Worm (Caenorhabditis elegans): ENCODE data around the gene C18B2.2.

C18B2.2 gene

DNA sequence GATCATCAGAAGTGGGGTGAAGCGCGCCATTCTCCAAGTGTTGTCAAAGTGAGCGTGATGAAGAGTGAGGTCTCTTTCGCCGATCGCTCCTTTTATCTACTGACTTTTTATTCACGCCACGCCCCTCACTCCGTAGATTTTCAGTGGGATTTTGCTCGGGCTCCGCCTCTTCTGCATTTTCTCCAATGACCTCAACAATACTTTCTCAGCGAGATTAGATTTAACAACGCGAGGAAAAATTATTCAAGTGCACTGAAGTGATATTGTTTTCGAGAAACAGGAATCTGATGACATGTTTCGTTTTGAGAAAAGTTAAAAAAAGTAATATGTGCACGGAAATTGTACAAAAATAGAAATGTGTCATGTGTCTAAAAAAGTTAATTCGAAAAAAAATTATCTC lies 45.6 kb downstream of the C18B2.2 start, which contains the start of gene snet-1:
TSS of gene snet-1 (minus strand) at position 101 of the 400 bp plus-strand sequence.
- no peak for TF ChIP-seq sea-1 (GFP tag; conservative IDR thresholded peaks at IDR 0.05)
- no peak for TF ChIP-seq hnd-1 (tag; optimal IDR thresholded peaks at IDR 0.05)
- no peak for TF ChIP-seq hmbx-1 (tag; optimal IDR thresholded peaks at IDR 0.05)
- TF ChIP-seq F13C5.2 (tag; optimal IDR thresholded peaks at IDR 0.05), result no peak
- no peak for TF ChIP-seq tra-4 (tag; optimal IDR thresholded peaks at IDR 0.05)
- no peak for TF ChIP-seq hmg-4 (GFP tag; optimal IDR thresholded peaks at IDR 0.05)
- TF ChIP-seq flt-1 (GFP tag; IDR thresholded peaks at IDR 0.05), result no peak
- no peak for TF ChIP-seq ets-7 (tag; optimal IDR thresholded peaks at IDR 0.05)
- TF ChIP-seq scrt-1 (GFP tag; IDR thresholded peaks at IDR 0.05), result no peak

DNA sequence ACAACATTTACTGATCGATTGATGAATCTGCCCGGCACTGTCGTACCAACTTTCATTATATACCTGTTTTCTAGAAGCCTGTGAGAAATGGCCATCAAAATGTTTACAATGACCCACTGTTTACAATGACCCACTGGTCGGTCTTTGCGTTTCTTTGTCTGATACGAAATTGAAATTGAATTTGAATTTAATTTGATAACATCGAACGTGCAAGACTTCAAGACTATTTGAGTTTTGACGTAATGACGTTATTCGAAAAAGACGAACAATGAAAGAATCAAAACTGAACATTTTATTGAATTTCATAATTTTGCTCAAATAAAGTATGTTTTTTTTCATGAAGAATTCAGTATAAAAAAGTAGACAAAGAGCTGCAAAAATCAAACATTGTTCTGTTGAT lies 48.7 kb downstream of the C18B2.2 start, which contains the start of gene C02F12.5:
TSS of gene C02F12.5 (minus strand) at position 101 of the 400 bp plus-strand sequence.
- TF ChIP-seq hmg-4 (GFP tag; optimal IDR thresholded peaks at IDR 0.05) (no peak), ceh-36 (tag; optimal IDR thresholded peaks at IDR 0.05) (no peak), sea-1 (GFP tag; conservative IDR thresholded peaks at IDR 0.05) (no peak), hnd-1 (tag; optimal IDR thresholded peaks at IDR 0.05) (no peak), scrt-1 (GFP tag; IDR thresholded peaks at IDR 0.05) (no peak), ama-1 (optimal IDR thresholded peaks at IDR 0.05) (no peak), ceh-13 (GFP tag; optimal IDR thresholded peaks at IDR 0.05) (no peak), tra-4 (tag; optimal IDR thresholded peaks at IDR 0.05) (no peak), tbx-11 (GFP tag; IDR thresholded peaks at IDR 0.05) (no peak)

DNA sequence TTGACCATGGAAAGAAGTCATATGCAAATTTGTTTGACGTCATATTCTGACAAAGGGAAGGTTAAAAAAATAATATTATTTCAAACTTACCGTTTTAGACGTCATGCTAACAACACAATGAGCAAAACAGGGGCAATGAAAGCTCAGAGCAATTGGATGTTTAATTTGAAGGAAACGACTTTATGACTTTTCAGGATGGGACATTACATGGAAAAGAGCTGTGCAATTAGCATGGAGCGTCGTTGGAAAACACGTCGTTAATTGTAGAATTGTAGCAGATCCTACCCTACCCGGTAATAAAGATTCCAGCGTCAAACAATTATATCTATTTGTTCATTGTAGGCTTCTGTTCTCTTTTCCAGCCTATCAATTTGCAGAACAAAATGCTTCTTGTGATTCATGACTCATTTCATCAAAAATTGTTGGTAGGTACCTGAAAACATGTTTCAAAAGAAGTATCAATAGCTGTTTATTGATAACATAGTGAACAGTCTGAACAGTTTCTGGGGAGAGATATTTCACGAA lies 50.4 kb downstream of the C18B2.2 start, which contains the start of gene ceh-63:
TSS of gene ceh-63 (minus strand) at position 475 of the 525 bp plus-strand sequence.
- no peak for TF ChIP-seq ama-1 (optimal IDR thresholded peaks at IDR 0.05)
- TF ChIP-seq scrt-1 (GFP tag; IDR thresholded peaks at IDR 0.05), result no peak
- no peak for TF ChIP-seq ceh-36 (tag; optimal IDR thresholded peaks at IDR 0.05)
